Fruit fly (Drosophila melanogaster): ENCODE data around the gene asun.

Gene asun

DNA sequence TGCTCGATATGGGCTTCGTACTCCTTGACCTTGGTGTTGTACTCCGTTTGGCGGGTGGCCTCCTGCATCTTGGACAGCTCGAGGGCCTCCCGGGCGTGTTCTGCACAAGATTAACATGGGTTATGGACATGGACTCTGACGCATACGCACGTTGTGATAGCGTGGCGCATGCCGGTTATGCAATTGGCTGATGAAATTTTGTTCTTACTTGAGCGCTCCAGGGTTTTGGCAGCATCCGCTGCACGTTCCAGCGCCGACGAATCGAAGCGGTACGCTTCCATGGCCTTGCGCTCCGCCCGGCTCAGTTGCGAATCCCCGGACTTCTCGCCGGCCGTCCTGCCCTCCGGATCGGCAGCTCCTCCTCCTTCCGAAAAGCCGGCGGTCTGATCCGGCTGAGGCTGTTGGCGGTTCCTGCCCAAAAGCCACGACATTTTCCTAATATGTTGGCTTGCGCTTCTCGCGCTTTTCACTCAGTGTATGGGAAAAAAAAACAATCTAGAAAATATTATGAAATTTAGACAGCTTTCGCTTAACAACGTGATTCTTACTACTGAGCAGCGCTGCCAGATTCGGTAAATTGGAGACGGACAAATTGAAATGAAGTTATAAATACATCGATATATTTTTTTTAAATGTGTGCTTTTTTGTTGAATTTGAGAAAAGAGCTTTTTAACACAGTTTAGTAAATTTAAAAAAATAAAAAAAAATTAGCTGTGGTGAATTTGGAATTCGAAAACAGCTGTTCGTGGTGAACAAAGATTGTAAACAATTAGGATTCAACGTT, at the start of gene asun, which contains the start of gene bor:
TSS of gene asun (plus strand) at position 750 of the 784 bp plus-strand sequence.
TSS of gene bor (minus strand) at position 594 of the 784 bp plus-strand sequence.
- TF ChIP-seq CG4496 (GFP tag; IDR thresholded peaks at IDR 0.05) (peak; percentile 29; the same call in 1 of the 3 replicates), CG12605 (GFP tag; IDR thresholded peaks at IDR 0.05) (peak; percentile 12; the same call in 1 of the 2 replicates), CG15710 (tag; optimal IDR thresholded peaks at IDR 0.05) (no peak)

DNA sequence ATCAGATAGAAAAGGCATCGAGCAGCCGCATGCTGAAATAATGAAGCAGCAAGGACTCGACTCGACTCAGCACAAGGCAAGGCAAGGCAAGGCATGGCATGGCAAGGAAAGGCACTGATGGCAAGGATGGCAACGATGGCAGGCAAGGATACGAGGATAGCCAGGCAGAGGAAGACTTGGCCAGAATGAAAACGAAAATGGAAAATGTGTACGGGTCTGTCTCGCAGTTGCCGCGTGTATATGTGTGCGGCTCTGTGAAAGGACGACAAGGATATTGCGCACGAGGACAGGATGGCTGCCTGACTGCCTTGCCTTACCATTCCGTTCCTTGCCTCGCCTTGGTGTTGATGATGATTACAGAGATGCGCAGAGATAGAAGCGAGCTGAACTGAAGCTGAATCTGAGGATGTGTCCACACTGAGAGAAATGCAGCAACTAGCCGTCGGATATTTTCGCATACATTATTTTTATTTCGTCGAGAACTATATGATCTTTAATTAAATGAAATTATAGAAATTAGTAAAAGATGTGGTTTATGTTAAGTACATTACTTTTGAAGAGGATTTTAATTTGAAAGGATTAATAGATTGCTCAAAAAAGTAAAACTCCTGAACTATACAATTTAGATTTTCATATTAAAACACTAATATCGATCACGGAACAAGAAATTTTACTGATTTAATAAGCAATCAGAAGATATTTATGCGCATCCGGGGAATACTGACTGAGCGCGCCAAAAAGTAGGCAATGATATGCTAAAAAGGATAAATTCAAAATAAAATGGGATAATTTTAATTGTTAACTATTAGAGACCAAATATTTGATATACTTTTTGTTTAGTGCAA, 49.4 kb upstream of the asun start:
- TF ChIP-seq CG14655 (GFP tag; optimal IDR thresholded peaks at IDR 0.05) (peak; percentile 47), CG17806 (tag; optimal IDR thresholded peaks at IDR 0.05) (peak; percentile 17), CG8159 (tag; optimal IDR thresholded peaks at IDR 0.05) (peak; percentile 59), gl (tag; optimal IDR thresholded peaks at IDR 0.05) (no peak), CG34367 (tag; optimal IDR thresholded peaks at IDR 0.05) (no peak), fd96Ca (GFP tag; IDR thresholded peaks at IDR 0.05) (no peak), CG15710 (tag; optimal IDR thresholded peaks at IDR 0.05) (peak; percentile 39), Pif1A (GFP tag; optimal IDR thresholded peaks at IDR 0.05) (peak; percentile 18), Pif1B (GFP tag; optimal IDR thresholded peaks at IDR 0.05) (no peak), CG32121 (GFP tag; IDR thresholded peaks at IDR 0.05) (no peak), EcR (GFP tag; optimal IDR thresholded peaks at IDR 0.05) (no peak), CG4496 (GFP tag; IDR thresholded peaks at IDR 0.05) (no peak), CG10348 (GFP tag; IDR thresholded peaks at IDR 0.05) (no peak), Ets98B (GFP tag; IDR thresholded peaks at IDR 0.05) (no peak), CG9948 (tag; optimal IDR thresholded peaks at IDR 0.05) (peak; percentile 34), Snoo (tag; optimal IDR thresholded peaks at IDR 0.05) (peak; percentile 1), D1 (tag; optimal IDR thresholded peaks at IDR 0.05) (no peak), rn (GFP tag; IDR thresholded peaks at IDR 0.05) (no peak), CG8301 (tag; optimal IDR thresholded peaks at IDR 0.05) (no peak), CG13204 (GFP tag; optimal IDR thresholded peaks at IDR 0.05) (no peak), CG12605 (GFP tag; IDR thresholded peaks at IDR 0.05) (no peak)

DNA sequence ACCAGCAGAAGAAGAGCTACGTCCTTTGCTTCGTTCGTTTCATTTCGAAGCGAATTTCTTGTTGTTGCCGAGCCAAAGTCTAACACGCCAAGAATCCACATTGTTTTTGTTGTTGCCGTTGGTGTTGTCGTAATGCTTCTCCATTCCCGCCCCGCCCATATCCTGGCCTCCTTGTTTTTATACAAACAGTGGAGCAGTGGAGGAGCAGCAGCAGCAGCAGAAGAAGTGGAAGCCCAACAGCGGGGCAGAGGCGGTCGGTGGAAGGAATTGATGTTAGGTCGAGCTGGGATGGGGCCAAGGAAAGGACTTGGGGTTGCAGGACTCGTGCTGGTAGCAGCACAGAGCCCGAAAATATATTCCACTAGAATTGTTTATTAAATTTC, 48.8 kb upstream of the asun start:
- no peak for TF ChIP-seq CG8301 (tag; optimal IDR thresholded peaks at IDR 0.05)
- peak; percentile 61 for TF ChIP-seq CG13204 (GFP tag; optimal IDR thresholded peaks at IDR 0.05)
- no peak for TF ChIP-seq Pif1B (GFP tag; optimal IDR thresholded peaks at IDR 0.05)

dm6 chr3R:16217368-16217767, 46.7 kb upstream of the asun start:
- TF ChIP-seq CG8301 (tag; optimal IDR thresholded peaks at IDR 0.05) (peak; percentile 4), Pif1B (GFP tag; optimal IDR thresholded peaks at IDR 0.05) (peak; percentile 36), CG14655 (GFP tag; optimal IDR thresholded peaks at IDR 0.05) (peak; percentile 36), CG34367 (tag; optimal IDR thresholded peaks at IDR 0.05) (no peak), Snoo (tag; optimal IDR thresholded peaks at IDR 0.05) (no peak), CG17806 (tag; optimal IDR thresholded peaks at IDR 0.05) (peak; percentile 18), CG15710 (tag; optimal IDR thresholded peaks at IDR 0.05) (peak; percentile 37), CG8159 (tag; optimal IDR thresholded peaks at IDR 0.05) (peak; percentile 43), CG9948 (tag; optimal IDR thresholded peaks at IDR 0.05) (peak; percentile 32)

dm6 chr3R:16218251-16219030, 45.6 kb upstream of the asun start:
- TF ChIP-seq CG10348 (GFP tag; IDR thresholded peaks at IDR 0.05) (no peak), EcR (GFP tag; optimal IDR thresholded peaks at IDR 0.05) (peak; percentile 46), CG13204 (GFP tag; optimal IDR thresholded peaks at IDR 0.05) (peak; percentile 8), CG12605 (GFP tag; IDR thresholded peaks at IDR 0.05) (no peak)

dm6 chr3R:16220050-16220670, 43.9 kb upstream of the asun start:
- TF ChIP-seq rn (GFP tag; IDR thresholded peaks at IDR 0.05) (no peak), CG14655 (GFP tag; optimal IDR thresholded peaks at IDR 0.05) (peak; percentile 24), fd96Ca (GFP tag; IDR thresholded peaks at IDR 0.05) (no peak)

All from whole organism, pupa.